Fruit fly (Drosophila melanogaster): Measurements from ENCODE around the gene CG7179.
A peak's percentile ranks its signal among the peaks of the same experiment; 100 is the strongest.

dm6 chr2L:7726268-7726997 is 51.4 kb downstream of the CG7179 start, which contains the start of gene CG13795:
- no peak for TF ChIP-seq lola (GFP tag; optimal IDR thresholded peaks at IDR 0.05)
- no peak for TF ChIP-seq jim (GFP tag; optimal IDR thresholded peaks at IDR 0.05)
- TF ChIP-seq fru (GFP tag; optimal IDR thresholded peaks at IDR 0.05): peak; percentile 43
- TF ChIP-seq woc (GFP tag; optimal IDR thresholded peaks at IDR 0.05): no peak
- no peak for TF ChIP-seq OdsH (GFP tag; optimal IDR thresholded peaks at IDR 0.05)
- TF ChIP-seq pan (optimal IDR thresholded peaks at IDR 0.05): no peak
- peak; percentile 28 for TF ChIP-seq h (GFP tag; optimal IDR thresholded peaks at IDR 0.05)
